Worm (Caenorhabditis elegans): Measurements from ENCODE around the gene T05G5.1.

T05G5.1 gene

DNA sequence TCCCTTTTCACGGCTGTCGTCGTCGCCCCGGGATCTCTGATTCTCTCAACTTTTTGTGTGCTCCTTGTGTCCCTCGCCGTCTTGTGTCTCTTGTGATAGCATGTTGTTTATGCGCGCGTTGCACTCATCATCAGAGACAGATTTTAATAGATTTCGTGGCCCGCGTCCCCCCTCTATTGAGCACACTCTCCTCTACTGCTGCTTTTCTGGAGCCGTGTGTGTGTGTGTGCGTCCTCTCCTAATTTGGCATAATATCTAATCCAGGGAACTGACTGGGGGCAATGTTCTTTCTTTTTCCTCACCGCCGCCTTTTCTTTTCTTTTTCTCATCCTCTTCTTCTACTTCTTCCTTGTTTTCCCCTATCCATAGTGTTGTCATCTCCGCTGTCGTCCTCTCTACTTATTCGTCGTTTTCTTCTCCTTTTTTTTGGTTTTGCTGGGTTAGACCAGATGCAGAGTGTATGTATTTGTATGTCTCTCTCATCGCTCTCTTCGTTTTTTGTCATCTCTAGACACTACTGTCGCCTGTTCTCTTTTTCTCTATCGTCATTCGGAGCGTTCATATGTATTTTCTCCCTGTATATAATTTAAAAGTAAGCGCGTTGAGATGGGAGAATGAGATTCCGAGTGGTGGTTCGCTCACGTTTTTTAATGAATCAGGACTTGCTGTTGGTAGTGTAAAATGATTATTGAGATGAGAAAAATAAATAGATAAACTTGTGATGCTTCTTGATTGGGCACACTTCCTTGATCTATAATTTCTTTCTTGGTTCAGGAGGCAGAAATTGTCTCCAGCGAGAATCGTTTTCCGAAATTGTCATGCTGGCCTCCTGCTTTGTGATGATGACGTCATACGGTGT is 39.2 kb downstream of the T05G5.1 start (continued):
- TF ChIP-seq aly-2 (tag; optimal IDR thresholded peaks at IDR 0.05), result no peak
- TF ChIP-seq vab-15 (tag; optimal IDR thresholded peaks at IDR 0.05), result no peak
- TF ChIP-seq ets-5 (GFP tag; IDR thresholded peaks at IDR 0.05), result no peak
- no peak for TF ChIP-seq lir-3 (tag; optimal IDR thresholded peaks at IDR 0.05; ENCODE audit: poor library complexity)
- TF ChIP-seq Y116A8C.19 (tag; optimal IDR thresholded peaks at IDR 0.05; ENCODE audit: borderline replicate concordance), result no peak
- TF ChIP-seq aha-1 (tag; optimal IDR thresholded peaks at IDR 0.05), result no peak
- peak; percentile 38 for TF ChIP-seq fkh-10 (GFP tag; optimal IDR thresholded peaks at IDR 0.05)
- TF ChIP-seq efl-1 (optimal IDR thresholded peaks at IDR 0.05), result no peak
- TF ChIP-seq efl-1 (GFP tag; optimal IDR thresholded peaks at IDR 0.05 in 1 of 2), result peak in 1 of 2 experiments; percentile 61
- no peak for TF ChIP-seq C04F5.9 (tag; optimal IDR thresholded peaks at IDR 0.05)
- TF ChIP-seq ztf-4 (tag; optimal IDR thresholded peaks at IDR 0.05), result no peak
- TF ChIP-seq C16A3.4 (tag; optimal IDR thresholded peaks at IDR 0.05), result no peak
- TF ChIP-seq pax-3 (tag; optimal IDR thresholded peaks at IDR 0.05), result no peak
- TF ChIP-seq unc-30 (tag; optimal IDR thresholded peaks at IDR 0.05), result no peak
- TF ChIP-seq unc-98 (GFP tag; IDR thresholded peaks at IDR 0.05), result no peak
- no peak for TF ChIP-seq fkh-4 (tag; optimal IDR thresholded peaks at IDR 0.05; ENCODE audit: borderline replicate concordance)
- TF ChIP-seq hlh-4 (tag; optimal IDR thresholded peaks at IDR 0.05), result no peak
- TF ChIP-seq ceh-90 (tag; optimal IDR thresholded peaks at IDR 0.05), result no peak
- peak; percentile 62 for TF ChIP-seq tbx-2 (tag; optimal IDR thresholded peaks at IDR 0.05)
- TF ChIP-seq F16B12.6 (tag; optimal IDR thresholded peaks at IDR 0.05), result peak; percentile 14
- no peak for TF ChIP-seq grh-1 (GFP tag; IDR thresholded peaks at IDR 0.05)
- TF ChIP-seq nhr-20 (tag; optimal IDR thresholded peaks at IDR 0.05), result peak; percentile 24
- no peak for TF ChIP-seq lin-15B (tag; optimal IDR thresholded peaks at IDR 0.05)
- no peak for TF ChIP-seq ama-1 (optimal IDR thresholded peaks at IDR 0.05)
- TF ChIP-seq tlp-1 (tag; optimal IDR thresholded peaks at IDR 0.05), result no peak
- no peak for TF ChIP-seq efl-3 (GFP tag; optimal IDR thresholded peaks at IDR 0.05)
- TF ChIP-seq ceh-88 (GFP tag; IDR thresholded peaks at IDR 0.05), result 0 out of 2 replicates have a peak, but pooled peaks have one; percentile 14
- TF ChIP-seq nhr-19 (GFP tag; conservative IDR thresholded peaks at IDR 0.05), result 0 out of 2 replicates have a peak, but pooled peaks have one; percentile 8
- no peak for TF ChIP-seq hpl-2 (GFP tag; optimal IDR thresholded peaks at IDR 0.05)
- peak; percentile 33 for TF ChIP-seq skn-1 (tag; optimal IDR thresholded peaks at IDR 0.05)
- peak; percentile 82 for TF ChIP-seq fkh-8 (tag; optimal IDR thresholded peaks at IDR 0.05)
- TF ChIP-seq irx-1 (tag; optimal IDR thresholded peaks at IDR 0.05), result no peak
- peak; percentile 59 for TF ChIP-seq unc-86 (tag; optimal IDR thresholded peaks at IDR 0.05)
- TF ChIP-seq jun-1 (tag; optimal IDR thresholded peaks at IDR 0.05), result no peak
- peak; percentile 55 for TF ChIP-seq mep-1 (tag; optimal IDR thresholded peaks at IDR 0.05)
- no peak for TF ChIP-seq nhr-84 (tag; optimal IDR thresholded peaks at IDR 0.05)
- TF ChIP-seq blmp-1 (tag; optimal IDR thresholded peaks at IDR 0.05), result peak; percentile 90
- TF ChIP-seq unc-130 (tag; optimal IDR thresholded peaks at IDR 0.05), result no peak
- TF ChIP-seq egl-13 (tag; optimal IDR thresholded peaks at IDR 0.05), result peak; percentile 30
- no peak for TF ChIP-seq nhr-28 (tag; optimal IDR thresholded peaks at IDR 0.05)
- TF ChIP-seq lin-39 (tag; optimal IDR thresholded peaks at IDR 0.05), result no peak
- TF ChIP-seq snpc-4 (tag; optimal IDR thresholded peaks at IDR 0.05), result no peak
- peak in 1 of 2 experiments; percentile 67 for TF ChIP-seq lsy-2 (tag; optimal IDR thresholded peaks at IDR 0.05)
- TF ChIP-seq lin-13 (GFP tag; optimal IDR thresholded peaks at IDR 0.05), result peak; percentile 40
- TF ChIP-seq zag-1 (tag; optimal IDR thresholded peaks at IDR 0.05), result no peak
- TF ChIP-seq alr-1 (tag; optimal IDR thresholded peaks at IDR 0.05; ENCODE audit: borderline replicate concordance), result no peak
- TF ChIP-seq pag-3 (tag; optimal IDR thresholded peaks at IDR 0.05; ENCODE audit: borderline replicate concordance, insufficient read depth), result no peak
- no peak for TF ChIP-seq sup-37 (GFP tag; optimal IDR thresholded peaks at IDR 0.05)
- TF ChIP-seq mdl-1 (tag; optimal IDR thresholded peaks at IDR 0.05), result no peak
- no peak for TF ChIP-seq nhr-12 (tag; optimal IDR thresholded peaks at IDR 0.05)
- peak; percentile 7 for TF ChIP-seq xbp-1 (tag; optimal IDR thresholded peaks at IDR 0.05)
- no peak for TF ChIP-seq elt-2 (tag; optimal IDR thresholded peaks at IDR 0.05)
- peak; percentile 8 for TF ChIP-seq sox-4 (tag; optimal IDR thresholded peaks at IDR 0.05)
